Fruit fly (Drosophila melanogaster) whole organism, larva: Measurements from ENCODE around the gene CG42446.

ENCODE experiments used
- noc ChIP-seq: fragments of 200-800 bp; sonication (Bioruptor generic); optimal IDR thresholded peaks from 3 replicates; lab custom pipeline; 2019; ENCODE audit warnings: missing biosample characterization, mild to moderate bottlenecking, missing genetic modification characterization, moderate library complexity

CG42446 gene

DNA sequence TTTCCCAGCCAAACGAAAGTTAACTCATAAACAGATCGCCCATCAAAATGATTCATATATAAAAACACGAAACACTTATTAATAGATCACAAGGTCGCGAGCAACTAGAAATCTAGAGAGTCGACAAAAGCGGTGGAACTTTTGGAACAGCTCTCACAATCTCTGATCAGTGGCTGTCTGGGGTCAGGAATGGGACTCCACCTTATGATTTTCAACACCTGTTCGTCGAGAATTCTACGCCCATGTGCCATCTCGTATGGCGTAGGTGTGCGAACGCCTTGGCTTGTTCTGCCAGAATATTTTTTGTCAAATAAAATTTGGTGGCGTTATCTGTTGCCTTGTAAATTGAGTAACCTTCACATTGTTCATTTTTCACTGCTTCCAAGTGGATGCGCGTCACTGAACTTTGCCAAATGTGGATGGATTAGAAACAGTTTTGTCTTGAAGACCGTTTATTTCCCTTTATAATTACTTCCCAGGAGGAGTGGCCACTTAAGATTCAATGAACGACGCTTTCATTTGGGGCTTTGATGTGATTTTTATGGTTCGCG, 4.4 kb downstream of the CG42446 start:
- peak; percentile 70 for TF ChIP-seq noc

DNA sequence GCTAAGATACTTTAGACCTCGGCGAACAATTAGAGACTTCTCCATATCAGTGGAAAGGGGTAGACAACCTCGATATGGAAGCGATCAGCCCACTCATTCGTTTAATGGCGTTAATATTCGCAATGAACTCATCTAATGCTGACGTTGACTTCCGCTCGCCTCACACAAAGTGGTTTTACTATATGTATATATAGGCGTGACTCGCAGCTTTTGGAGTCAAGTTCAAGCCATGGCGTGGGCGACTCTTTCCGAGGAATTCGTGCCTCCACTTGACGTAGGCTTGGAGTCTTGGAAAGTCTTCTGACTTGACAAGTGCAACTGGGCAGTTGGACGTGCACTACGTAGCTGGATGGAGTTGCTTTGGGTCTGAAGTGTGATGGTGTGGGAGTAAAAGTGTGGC, 6.2 kb downstream of the CG42446 start:
- TF ChIP-seq noc, result no peak

DNA sequence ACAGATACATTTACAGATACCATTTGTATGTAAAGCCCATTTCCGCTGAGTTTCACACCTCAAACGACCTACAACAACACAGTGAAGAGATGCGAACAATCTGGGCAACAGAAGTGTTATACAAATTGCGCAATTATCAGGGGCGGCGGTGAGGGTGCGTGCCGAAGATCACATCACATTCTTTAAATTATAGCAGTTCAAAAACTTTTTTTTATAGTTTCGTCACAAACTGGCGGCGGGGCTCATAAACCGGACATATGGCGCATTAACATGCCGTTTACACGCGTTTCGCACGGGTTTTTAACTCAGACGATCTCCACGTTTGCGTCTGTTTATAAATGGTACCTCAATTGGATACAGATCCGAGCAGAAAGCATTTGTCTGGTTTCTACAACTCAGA, 6.7 kb downstream of the CG42446 start:
- TF ChIP-seq noc, result peak; percentile 6

DNA sequence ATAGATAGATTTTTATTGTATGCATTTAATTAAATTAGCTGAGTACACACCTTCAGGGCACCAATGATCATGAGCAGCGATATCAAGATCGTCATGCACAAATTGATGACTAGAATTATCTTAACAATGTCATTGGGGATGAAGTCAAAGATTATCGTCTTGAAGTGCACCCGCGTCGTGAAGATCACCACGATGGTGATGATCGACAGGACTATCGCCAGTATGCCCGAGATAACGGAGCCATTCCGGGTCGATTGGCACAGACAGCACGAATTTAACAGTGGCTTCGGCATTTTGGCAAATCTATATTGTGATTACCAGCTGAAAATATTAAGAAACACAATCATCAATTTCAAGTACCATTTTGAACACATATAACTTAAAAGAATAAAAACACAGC, 7.9 kb downstream of the CG42446 start:
- no peak for TF ChIP-seq noc

DNA sequence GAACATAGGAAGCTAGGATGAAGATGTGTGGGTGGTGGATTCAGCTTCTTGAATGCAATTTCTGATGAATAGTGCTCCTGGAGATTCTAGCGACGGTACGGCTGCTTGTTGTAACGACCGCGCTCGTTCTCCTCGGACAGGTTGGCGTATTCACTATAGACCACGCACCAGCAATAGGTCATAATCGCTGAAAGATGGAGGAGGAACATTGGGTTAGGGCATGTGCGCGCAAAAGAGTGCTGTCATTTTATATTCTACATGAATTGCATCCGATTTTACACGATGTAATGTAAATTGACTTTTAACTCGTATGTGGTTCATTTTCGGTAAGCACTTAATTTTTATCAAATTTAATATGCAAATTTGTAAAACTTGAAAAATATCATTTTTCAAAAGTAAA, 8.9 kb downstream of the CG42446 start:
- no peak for TF ChIP-seq noc

DNA sequence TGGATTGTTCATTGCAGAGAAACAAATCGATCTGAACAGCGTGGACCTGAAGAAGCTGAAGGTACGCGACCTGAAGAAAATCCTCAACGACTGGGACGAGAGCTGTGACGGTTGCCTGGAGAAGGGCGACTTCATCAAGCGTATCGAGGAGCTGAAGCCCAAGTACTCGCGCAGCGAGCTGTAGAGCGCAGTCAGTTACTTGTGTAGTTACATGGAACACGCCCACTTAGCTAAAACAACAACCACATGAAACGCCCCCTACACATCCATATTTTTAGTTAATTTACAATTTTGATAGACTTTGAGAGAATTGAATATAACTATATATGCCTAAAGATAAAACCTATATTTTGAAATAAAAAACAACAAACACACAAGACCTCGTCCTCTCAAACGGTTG, 9.5 kb downstream of the CG42446 start:
- no peak for TF ChIP-seq noc

DNA sequence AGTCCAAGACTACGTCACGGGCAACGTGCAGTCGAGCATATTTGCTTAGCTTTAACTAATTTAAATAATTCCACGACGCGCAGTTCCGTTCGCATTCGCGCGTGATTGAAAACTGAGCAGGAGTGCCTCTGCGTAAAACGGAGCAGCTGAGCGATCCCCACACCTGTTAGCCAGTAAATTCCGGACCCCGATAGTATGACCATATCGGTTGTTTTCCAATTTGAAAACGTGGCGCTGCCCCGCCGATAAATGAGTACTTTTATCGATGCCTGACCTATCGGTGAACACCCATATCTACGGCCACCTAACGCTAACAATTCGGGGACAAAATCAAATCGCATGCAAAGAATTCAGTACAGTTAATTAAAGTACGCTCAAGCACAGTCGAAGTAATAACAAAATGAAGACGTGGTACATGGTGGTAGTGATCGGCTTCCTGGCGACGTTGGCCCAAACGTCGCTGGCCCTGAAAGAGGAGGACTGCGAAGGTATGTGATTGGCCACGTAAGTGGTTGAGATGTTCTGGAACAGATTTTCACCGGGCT, 10.7 kb downstream of the CG42446 start, which contains the start of the genes CG14879 and Manf:
Gene CG14879 (minus strand): TSS at position 116 of the 545 bp plus-strand sequence.
Gene Manf (plus strand): TSS at position 294 of the 545 bp plus-strand sequence.
- TF ChIP-seq noc, result peak; percentile 14

DNA sequence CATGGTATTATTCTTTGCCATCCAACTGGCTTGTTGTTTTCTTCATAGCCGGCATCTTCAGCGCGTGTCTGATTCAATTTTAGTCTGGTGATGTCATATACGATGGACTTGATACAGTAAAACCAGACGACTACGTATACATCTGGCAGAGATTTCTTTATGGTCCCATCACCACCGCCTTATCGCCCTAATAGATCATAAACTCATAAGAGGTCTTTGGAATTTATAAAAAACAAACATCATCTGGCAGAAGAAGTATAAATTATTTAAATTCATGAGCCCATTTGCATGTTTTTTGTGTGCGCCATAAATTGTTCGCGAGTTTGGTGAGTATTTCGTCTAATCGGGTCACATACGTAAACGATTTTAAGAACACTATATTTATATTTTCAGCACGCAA, 11.6 kb downstream of the CG42446 start:
- no peak for TF ChIP-seq noc

DNA sequence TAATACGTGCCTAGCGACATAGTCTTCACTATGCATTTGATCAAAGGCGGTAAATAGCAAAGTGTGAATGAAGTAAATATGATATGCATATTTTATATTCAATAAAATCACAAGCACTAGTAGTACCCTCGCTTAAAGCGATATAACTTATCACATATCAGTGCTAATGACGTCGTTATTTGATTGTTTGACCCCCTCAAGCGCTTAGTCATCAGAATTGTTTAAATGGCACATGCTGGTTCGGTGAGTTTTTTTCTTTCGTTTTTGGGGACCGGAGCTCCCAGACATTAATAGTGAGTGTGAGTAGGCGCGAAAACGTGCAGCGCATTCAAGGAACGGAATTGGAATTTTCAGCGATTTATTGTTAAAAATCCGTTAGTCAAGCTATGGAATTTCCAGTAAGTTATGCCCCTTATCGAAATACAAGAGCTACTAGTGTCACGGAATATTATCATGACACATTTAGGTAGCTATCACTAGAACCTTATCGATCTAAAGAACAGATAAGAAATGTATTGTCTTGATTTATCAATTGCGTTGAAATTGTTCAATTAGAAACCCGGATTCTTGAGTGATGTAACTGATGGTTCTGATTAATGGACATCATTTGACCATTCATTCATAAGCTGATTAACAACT, 12.2 kb downstream of the CG42446 start:
- TF ChIP-seq noc, result peak; percentile 44

DNA sequence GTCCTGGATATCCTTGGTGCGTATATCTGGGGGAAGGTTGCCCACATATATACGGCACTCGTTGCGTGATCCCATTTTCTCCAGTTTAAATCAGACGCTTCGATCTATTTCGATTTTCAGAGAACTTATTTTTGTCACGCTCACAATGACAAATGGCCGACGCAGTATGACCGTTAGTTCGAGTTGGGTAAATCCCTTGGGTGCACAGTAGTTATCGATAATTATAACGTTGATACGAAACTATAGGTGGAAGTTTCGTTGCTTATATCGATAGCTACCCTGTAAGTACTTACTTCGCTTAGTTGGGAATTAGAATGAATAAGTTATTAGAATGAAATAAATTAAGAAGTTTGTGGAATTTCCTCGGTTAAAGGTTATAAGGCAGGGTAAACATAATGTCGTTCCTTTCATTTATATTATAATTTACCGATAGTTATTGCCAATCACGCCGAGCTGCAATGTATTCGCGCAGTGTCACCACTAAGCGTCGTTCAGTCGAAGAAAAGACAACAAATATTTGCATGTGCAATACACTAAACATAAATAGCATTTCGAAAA, 18.0 kb downstream of the CG42446 start, which contains the start of the genes SF2 and pad:
Gene SF2 (minus strand): TSS at position 172 of the 558 bp plus-strand sequence.
Gene pad (plus strand): TSS at position 502 of the 558 bp plus-strand sequence.
- peak; percentile 86 for TF ChIP-seq noc

DNA sequence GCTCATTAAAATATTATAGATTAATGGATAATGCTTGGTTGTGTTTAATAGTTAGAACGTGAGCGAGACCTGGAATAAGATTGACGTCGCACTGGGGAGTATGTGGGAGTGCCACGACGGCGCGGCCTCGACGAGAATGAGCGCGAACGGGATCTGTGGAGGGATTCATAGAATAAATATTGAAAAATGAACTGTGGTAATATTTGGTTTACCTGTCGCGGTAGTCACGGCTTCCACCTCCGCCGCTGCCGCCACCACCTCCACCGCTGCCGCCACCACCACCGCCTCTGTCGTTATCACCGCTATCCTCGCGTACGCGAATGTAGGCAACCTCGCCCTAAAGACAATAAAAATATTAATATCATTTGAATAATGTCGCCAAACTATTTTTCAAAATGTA, 19.3 kb downstream of the CG42446 start:
- no peak for TF ChIP-seq noc

DNA sequence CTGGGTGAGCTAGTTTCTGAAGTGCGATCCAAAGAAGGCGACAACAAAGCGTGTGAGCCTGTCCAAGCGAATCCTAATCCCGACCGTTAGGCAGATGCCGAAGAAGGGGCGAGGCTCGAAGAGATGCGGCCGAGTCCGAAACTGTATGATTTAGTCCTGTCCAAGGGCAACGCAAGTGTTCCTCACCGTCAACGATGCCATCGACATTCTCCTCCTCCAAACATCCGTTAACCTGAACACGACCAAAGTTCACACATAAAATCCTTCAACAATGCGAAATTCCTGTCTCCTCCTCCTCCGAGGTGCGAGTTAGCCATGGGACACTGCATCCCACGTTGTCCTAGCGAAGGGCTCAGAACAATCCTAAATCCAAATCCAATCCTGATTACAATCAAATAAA, 20.4 kb downstream of the CG42446 start, which contains the start of gene Sulf1:
Gene Sulf1 (minus strand): TSS at position 101 of the 400 bp plus-strand sequence.
- TF ChIP-seq noc, result no peak

DNA sequence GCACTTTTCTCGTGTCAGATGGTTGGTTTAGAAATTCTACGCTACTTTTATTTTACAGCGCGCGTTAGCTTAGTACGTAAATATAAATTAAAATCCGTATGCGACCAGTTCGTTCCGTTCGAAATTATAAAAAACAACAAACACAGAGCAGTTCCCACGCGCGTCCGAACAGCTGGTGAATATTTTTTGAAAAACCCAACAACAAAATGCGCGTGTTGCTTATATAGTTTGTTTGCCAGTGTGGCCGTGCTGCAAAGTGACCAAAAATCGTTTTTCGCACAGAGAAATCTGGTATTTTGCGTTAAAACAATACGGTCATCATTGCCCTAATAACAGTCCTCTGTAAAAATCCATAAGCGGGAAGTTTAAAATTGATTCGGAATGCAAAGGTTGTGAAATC, 21.6 kb downstream of the CG42446 start:
- TF ChIP-seq noc, result no peak

DNA sequence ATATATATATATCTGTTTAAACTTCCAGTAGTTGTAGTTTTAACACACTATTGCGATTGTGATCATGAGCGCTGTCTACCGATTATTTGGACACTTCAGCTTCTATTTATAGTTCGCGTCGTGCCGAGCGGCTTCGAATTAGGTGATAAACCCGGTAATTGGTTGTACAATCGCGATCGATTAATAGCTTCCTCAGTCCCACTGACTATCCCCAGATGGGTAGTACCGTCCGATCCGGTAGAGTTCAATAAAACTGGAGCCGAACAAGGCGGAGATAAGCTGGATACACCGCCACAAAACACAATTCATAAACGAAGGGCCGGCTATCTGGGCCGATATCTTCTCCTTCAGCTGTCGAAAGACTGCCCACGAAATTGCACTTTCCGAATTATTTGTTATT, 22.0 kb downstream of the CG42446 start:
- no peak for TF ChIP-seq noc

DNA sequence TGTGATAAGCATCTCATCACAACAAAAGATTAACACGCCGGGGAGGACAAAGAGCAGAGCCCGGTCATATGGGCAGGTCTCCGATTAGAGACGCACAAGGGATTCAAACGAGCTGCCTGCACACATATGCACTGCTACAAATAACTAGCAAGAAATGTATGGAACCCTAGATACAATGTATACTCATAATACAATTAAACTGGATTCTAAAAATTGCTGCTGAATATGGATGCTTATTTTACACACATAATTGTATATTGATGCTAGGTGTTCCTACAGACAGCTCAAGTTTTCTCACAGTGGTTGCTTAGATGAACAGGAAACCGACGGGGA, 22.9 kb downstream of the CG42446 start:
- TF ChIP-seq noc, result no peak

DNA sequence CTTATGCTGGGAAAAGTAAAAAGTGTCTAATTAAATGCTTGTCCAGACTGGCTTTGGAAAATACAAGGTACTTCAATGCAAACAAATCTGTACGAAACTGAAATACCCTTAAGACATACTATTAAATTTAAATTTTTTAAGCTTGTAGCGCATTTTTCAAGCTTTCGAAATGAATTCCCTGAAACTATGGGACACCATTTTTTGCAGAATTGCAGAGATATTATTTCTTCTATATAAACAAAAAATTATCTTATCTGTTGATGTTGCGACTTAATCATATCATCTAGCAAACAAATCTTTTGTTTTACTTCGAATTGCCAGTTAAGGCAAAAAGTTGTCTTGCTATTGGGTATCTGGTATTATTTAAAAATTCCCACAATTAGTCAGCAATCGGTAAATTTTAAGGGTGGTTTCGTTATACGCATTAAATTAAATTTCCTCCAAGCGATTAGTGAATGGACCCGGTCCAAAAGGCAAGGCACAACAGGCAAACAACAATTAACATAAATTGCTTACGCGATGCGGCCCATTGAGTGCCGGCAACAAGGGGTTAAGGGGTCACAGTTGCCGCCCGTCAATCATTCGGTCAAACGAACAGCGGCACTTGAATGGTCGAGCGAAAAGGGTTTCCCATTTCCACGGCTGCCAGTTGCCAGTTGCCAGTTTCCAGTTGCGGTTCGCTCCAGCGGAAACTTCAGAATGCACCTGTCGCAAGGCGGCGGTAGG, 23.4 kb downstream of the CG42446 start:
- no peak for TF ChIP-seq noc

DNA sequence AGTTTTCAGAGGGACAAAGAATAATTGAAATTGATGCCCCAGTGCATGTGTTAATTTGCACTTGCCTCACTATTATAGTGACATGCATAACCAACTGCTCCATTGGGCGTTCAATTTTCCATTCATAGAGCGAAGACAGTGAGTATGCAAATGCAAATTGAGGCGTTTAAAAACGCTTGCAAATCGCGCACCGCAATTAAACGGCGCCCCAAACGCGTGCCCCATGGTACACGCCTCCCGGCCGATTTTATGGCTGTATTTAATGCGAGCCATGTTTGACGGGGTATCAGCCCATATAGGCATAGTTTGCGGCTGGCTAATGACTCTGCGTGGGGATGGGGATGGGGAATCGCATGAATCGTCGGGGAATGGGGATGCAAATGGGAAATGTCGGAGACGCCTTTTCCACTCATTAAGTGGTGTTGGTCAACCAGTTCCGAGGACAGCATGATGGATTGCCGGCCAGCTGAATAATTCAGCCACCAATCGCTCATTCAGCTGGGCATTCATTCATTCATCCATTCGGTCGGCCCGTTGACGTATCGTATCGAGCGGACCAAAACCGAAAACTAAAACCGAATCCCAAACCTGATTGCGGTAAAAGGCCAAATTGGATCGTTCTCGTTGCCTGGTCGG, 24.4 kb downstream of the CG42446 start:
- TF ChIP-seq noc, result no peak
